Fruit fly (Drosophila melanogaster) whole organism, embryonic: ENCODE measurements around the gene Cyp313a4.

Source experiments
- ATbp ChIP-seq: fragments of 200-800 bp; sonication (Bioruptor generic); optimal IDR thresholded peaks from 2 replicates; lab custom pipeline; 2017; ENCODE audit warnings: missing biosample characterization, mild to moderate bottlenecking, missing genetic modification characterization, missing genetic modification reagents
- CG10959 ChIP-seq: fragments of 200-800 bp; sonication (Bioruptor generic); IDR thresholded peaks from 2 replicates; pipeline ENCODE4 v1.3.6; 2022; ENCODE audit warnings: missing biosample characterization, missing genetic modification characterization
- CG12155 ChIP-seq: fragments of 200-800 bp; sonication (Bioruptor generic); optimal IDR thresholded peaks from 3 replicates; lab custom pipeline; 2016; ENCODE audit warnings: missing biosample characterization, missing genetic modification characterization
- CG12219 ChIP-seq: fragments of 200-800 bp; sonication (Bioruptor generic); optimal IDR thresholded peaks from 3 replicates; lab custom pipeline; 2018; ENCODE audit warnings: missing biosample characterization, mild to moderate bottlenecking, missing genetic modification characterization
- CG12942 ChIP-seq: fragments of 200-800 bp; sonication (Bioruptor generic); optimal IDR thresholded peaks from 3 replicates; lab custom pipeline; 2016; ENCODE audit warnings: missing biosample characterization, missing genetic modification characterization
- CG14050 ChIP-seq: fragments of 200-800 bp; sonication (Bioruptor generic); IDR thresholded peaks from 3 replicates; pipeline ENCODE4 v1.3.6; 2022; ENCODE audit warnings: missing biosample characterization, missing genetic modification characterization
- CG14667 ChIP-seq: fragments of 200-800 bp; sonication (Bioruptor generic); IDR thresholded peaks from 2 replicates; pipeline ENCODE4 v1.3.6; 2022; ENCODE audit warnings: missing biosample characterization, missing genetic modification characterization
- CG1603 ChIP-seq: fragments of 200-800 bp; sonication (Bioruptor generic); optimal IDR thresholded peaks from 2 replicates; lab custom pipeline; 2019; ENCODE audit warnings: missing biosample characterization, mild to moderate bottlenecking, missing genetic modification characterization, moderate library complexity
- CG17361 ChIP-seq: fragments of 200-800 bp; sonication (Bioruptor generic); IDR thresholded peaks from 3 replicates; pipeline ENCODE4 v1.3.6; 2022; ENCODE audit warnings: missing biosample characterization, missing genetic modification characterization
- CG17829 ChIP-seq: fragments of 200-800 bp; optimal IDR thresholded peaks from 2 replicates; lab custom pipeline; 2019; ENCODE audit warnings: missing biosample characterization, mild to moderate bottlenecking, missing genetic modification characterization, moderate library complexity
- CG33557 ChIP-seq: fragments of 200-800 bp; sonication (Bioruptor generic); optimal IDR thresholded peaks from 2 replicates; lab custom pipeline; 2019; ENCODE audit warnings: missing biosample characterization, mild to moderate bottlenecking, missing genetic modification characterization, moderate library complexity
- CG4328 ChIP-seq: fragments of 200-800 bp; sonication (Bioruptor generic); optimal IDR thresholded peaks from 3 replicates; lab custom pipeline; 2017; ENCODE audit warnings: missing biosample characterization, missing genetic modification reagents, missing genetic modification characterization
- CG5245 ChIP-seq: fragments of 200-800 bp; sonication (Bioruptor generic); optimal IDR thresholded peaks from 3 replicates; lab custom pipeline; 2016; ENCODE audit warnings: missing biosample characterization, missing genetic modification characterization
- CG6272 ChIP-seq: fragments of 200-800 bp; sonication (Bioruptor generic); IDR thresholded peaks from 2 replicates; pipeline ENCODE4 v1.3.6; 2022; ENCODE audit warnings: missing biosample characterization, missing genetic modification characterization
- CG7987 ChIP-seq: fragments of 200-800 bp; sonication (Bioruptor generic); optimal IDR thresholded peaks from 2 replicates; lab custom pipeline; 2018; ENCODE audit warnings: missing biosample characterization, mild to moderate bottlenecking, missing genetic modification characterization, moderate library complexity
- CG8290 ChIP-seq, 3 experiments: fragments of 200-800 bp; sonication (Bioruptor generic); optimal IDR thresholded peaks; 2 replicates each; lab custom pipeline; 2016 to 2019; ENCODE audit warnings: missing biosample characterization in 3 of 3, missing genetic modification characterization in 3 of 3, mild to moderate bottlenecking in 2 of 3, moderate library complexity in 1 of 3
- CG9609 ChIP-seq: fragments of 200-800 bp; sonication (Bioruptor generic); optimal IDR thresholded peaks from 3 replicates; lab custom pipeline; 2016; ENCODE audit warnings: missing biosample characterization, missing genetic modification characterization
- CHES-1-like ChIP-seq: fragments of 200-800 bp; sonication (Bioruptor generic); optimal IDR thresholded peaks from 2 replicates; lab custom pipeline; 2016; ENCODE audit warnings: missing biosample characterization, missing genetic modification characterization
- Fer1 ChIP-seq: fragments of 200-800 bp; sonication (Bioruptor generic); optimal IDR thresholded peaks from 2 replicates; lab custom pipeline; 2017; ENCODE audit warnings: missing biosample characterization, mild to moderate bottlenecking, missing genetic modification characterization
- HHEX ChIP-seq: fragments of 200-800 bp; sonication (Bioruptor generic); optimal IDR thresholded peaks from 3 replicates; lab custom pipeline; 2017; ENCODE audit warnings: missing biosample characterization, mild to moderate bottlenecking, missing genetic modification characterization, missing genetic modification reagents
- HmgZ ChIP-seq: fragments of 200-800 bp; sonication (Bioruptor generic); optimal IDR thresholded peaks from 2 replicates; lab custom pipeline; 2018; ENCODE audit warnings: missing biosample characterization, mild to moderate bottlenecking, missing genetic modification characterization
- Hsf ChIP-seq: fragments of 200-800 bp; sonication (Bioruptor generic); optimal IDR thresholded peaks from 3 replicates; lab custom pipeline; 2016; ENCODE audit warnings: missing biosample characterization, missing genetic modification characterization
- Meics ChIP-seq: fragments of 200-800 bp; sonication (Bioruptor generic); optimal IDR thresholded peaks from 2 replicates; lab custom pipeline; 2017; ENCODE audit warnings: missing biosample characterization, mild to moderate bottlenecking, missing genetic modification characterization
- Oaz ChIP-seq: fragments of 200-800 bp; sonication (Bioruptor generic); IDR thresholded peaks from 2 replicates; pipeline ENCODE4 v1.3.6; 2022; ENCODE audit warnings: missing biosample characterization, missing genetic modification characterization
- Scr ChIP-seq: fragments of 200-800 bp; sonication (Bioruptor generic); IDR thresholded peaks from 2 replicates; pipeline ENCODE4 v1.3.6; 2022; ENCODE audit warnings: missing biosample characterization, missing genetic modification characterization; ENCODE audit not compliant: partially characterized antibody
- Stat92E ChIP-seq, 3 experiments: fragments of >200 bp in 2 of 3; fragments of 200-800 bp in 1 of 3; sonication (Bioruptor generic) in 1 of 3; optimal IDR thresholded peaks; 2 replicates each; lab custom pipeline; 2017 to 2019; ENCODE audit warnings: missing biosample characterization in 3 of 3, missing genetic modification characterization in 3 of 3, mild to moderate bottlenecking in 1 of 3, moderate library complexity in 1 of 3
- cad ChIP-seq: fragments of >200 bp; optimal IDR thresholded peaks from 2 replicates; lab custom pipeline; 2017; ENCODE audit warnings: missing biosample characterization, missing genetic modification characterization
- cato ChIP-seq: fragments of 200-800 bp; sonication (Bioruptor generic); optimal IDR thresholded peaks from 2 replicates; lab custom pipeline; 2016; ENCODE audit warnings: missing biosample characterization, missing genetic modification characterization, borderline replicate concordance
- ci ChIP-seq: fragments of 200-800 bp; sonication (Bioruptor generic); IDR thresholded peaks from 3 replicates; pipeline ENCODE4 v1.3.6; 2022; ENCODE audit warnings: missing biosample characterization, missing genetic modification characterization
- croc ChIP-seq: fragments of 200-800 bp; sonication (Bioruptor generic); conservative IDR thresholded peaks from 3 replicates; pipeline ENCODE4 v1.3.6; 2022; ENCODE audit warnings: missing biosample characterization, missing genetic modification characterization
- cwo ChIP-seq: fragments of 200-800 bp; sonication (Bioruptor generic); optimal IDR thresholded peaks from 3 replicates; lab custom pipeline; 2017; ENCODE audit warnings: missing biosample characterization, missing genetic modification characterization, mild to moderate bottlenecking, moderate library complexity, missing genetic modification reagents
- dysf ChIP-seq: fragments of 200-800 bp; sonication (Bioruptor generic); IDR thresholded peaks from 3 replicates; pipeline ENCODE4 v1.3.6; 2022; ENCODE audit warnings: missing biosample characterization, missing genetic modification characterization
- fd64A ChIP-seq: fragments of 200-800 bp; sonication (Bioruptor generic); optimal IDR thresholded peaks from 3 replicates; lab custom pipeline; 2018; ENCODE audit warnings: missing biosample characterization, mild to moderate bottlenecking, missing genetic modification characterization
- gcm2 ChIP-seq: fragments of 200-800 bp; sonication (Bioruptor generic); optimal IDR thresholded peaks from 2 replicates; lab custom pipeline; 2016; ENCODE audit warnings: missing biosample characterization, missing genetic modification characterization
- gsb ChIP-seq: fragments of 200-800 bp; sonication (Bioruptor generic); IDR thresholded peaks from 2 replicates; pipeline ENCODE4 v1.3.6; 2022; ENCODE audit warnings: missing biosample characterization, missing genetic modification characterization
- hth ChIP-seq: fragments of >200 bp; optimal IDR thresholded peaks from 2 replicates; lab custom pipeline; 2017; ENCODE audit warnings: inconsistent platforms
- insv ChIP-seq, 2 experiments: fragments of 200-800 bp; sonication (Bioruptor generic); optimal IDR thresholded peaks; 3 replicates each; lab custom pipeline; 2016 to 2018; ENCODE audit warnings: missing biosample characterization in 2 of 2, missing genetic modification characterization in 2 of 2
- inv ChIP-seq: fragments of 200-800 bp; sonication (Bioruptor generic); IDR thresholded peaks from 2 replicates; pipeline ENCODE4 v1.3.6; 2022; ENCODE audit warnings: missing biosample characterization, missing genetic modification characterization; ENCODE audit not compliant: partially characterized antibody
- klu ChIP-seq: fragments of 200-800 bp; sonication (Bioruptor generic); IDR thresholded peaks from 2 replicates; pipeline ENCODE4 v1.3.6; 2022; ENCODE audit warnings: missing biosample characterization, missing genetic modification characterization
- lola ChIP-seq, 3 experiments: fragments of >200 bp in 2 of 3; fragments of 200-800 bp in 1 of 3; sonication (Bioruptor generic) in 1 of 3; optimal IDR thresholded peaks; 2 replicates each; lab custom pipeline; 2017 to 2019; ENCODE audit warnings: missing biosample characterization in 3 of 3, missing genetic modification characterization in 3 of 3, mild to moderate bottlenecking in 1 of 3, moderate library complexity in 1 of 3
- odd ChIP-seq: fragments of 200-800 bp; sonication (Bioruptor generic); optimal IDR thresholded peaks from 2 replicates; lab custom pipeline; 2017; ENCODE audit warnings: missing biosample characterization, mild to moderate bottlenecking, missing genetic modification characterization
- otp ChIP-seq: fragments of 200-800 bp; sonication (Bioruptor generic); IDR thresholded peaks from 3 replicates; pipeline ENCODE4, ENCODE4 v1.3.6; 2022; ENCODE audit warnings: missing biosample characterization, missing genetic modification characterization
- repo ChIP-seq: fragments of 200-800 bp; sonication (Bioruptor generic); optimal IDR thresholded peaks from 2 replicates; lab custom pipeline; 2016; ENCODE audit warnings: missing biosample characterization, missing genetic modification characterization
- rib ChIP-seq: fragments of 200-800 bp; sonication (Bioruptor generic); IDR thresholded peaks from 2 replicates; pipeline ENCODE4 v1.3.6; 2022; ENCODE audit warnings: missing biosample characterization, missing genetic modification characterization
- salm ChIP-seq: fragments of 200-800 bp; sonication (Bioruptor generic); optimal IDR thresholded peaks from 2 replicates; lab custom pipeline; 2018; ENCODE audit warnings: missing biosample characterization, mild to moderate bottlenecking, missing genetic modification characterization
- slou ChIP-seq: fragments of 200-800 bp; sonication (Bioruptor generic); optimal IDR thresholded peaks from 3 replicates; lab custom pipeline; 2016; ENCODE audit warnings: missing biosample characterization, missing genetic modification characterization
- vvl ChIP-seq: fragments of 200-800 bp; sonication (Bioruptor generic); IDR thresholded peaks from 2 replicates; pipeline ENCODE4 v1.3.6; 2022; ENCODE audit warnings: missing biosample characterization, missing genetic modification characterization
- wor ChIP-seq: fragments of 200-800 bp; sonication (Bioruptor generic); IDR thresholded peaks from 2 replicates; pipeline ENCODE4 v1.3.6; 2022; ENCODE audit warnings: missing biosample characterization, missing genetic modification characterization
- z ChIP-seq: fragments of 200-800 bp; sonication (Bioruptor generic); IDR thresholded peaks from 3 replicates; pipeline ENCODE4 v1.3.6; 2022; ENCODE audit warnings: missing biosample characterization, missing genetic modification characterization

Gene Cyp313a4

DNA sequence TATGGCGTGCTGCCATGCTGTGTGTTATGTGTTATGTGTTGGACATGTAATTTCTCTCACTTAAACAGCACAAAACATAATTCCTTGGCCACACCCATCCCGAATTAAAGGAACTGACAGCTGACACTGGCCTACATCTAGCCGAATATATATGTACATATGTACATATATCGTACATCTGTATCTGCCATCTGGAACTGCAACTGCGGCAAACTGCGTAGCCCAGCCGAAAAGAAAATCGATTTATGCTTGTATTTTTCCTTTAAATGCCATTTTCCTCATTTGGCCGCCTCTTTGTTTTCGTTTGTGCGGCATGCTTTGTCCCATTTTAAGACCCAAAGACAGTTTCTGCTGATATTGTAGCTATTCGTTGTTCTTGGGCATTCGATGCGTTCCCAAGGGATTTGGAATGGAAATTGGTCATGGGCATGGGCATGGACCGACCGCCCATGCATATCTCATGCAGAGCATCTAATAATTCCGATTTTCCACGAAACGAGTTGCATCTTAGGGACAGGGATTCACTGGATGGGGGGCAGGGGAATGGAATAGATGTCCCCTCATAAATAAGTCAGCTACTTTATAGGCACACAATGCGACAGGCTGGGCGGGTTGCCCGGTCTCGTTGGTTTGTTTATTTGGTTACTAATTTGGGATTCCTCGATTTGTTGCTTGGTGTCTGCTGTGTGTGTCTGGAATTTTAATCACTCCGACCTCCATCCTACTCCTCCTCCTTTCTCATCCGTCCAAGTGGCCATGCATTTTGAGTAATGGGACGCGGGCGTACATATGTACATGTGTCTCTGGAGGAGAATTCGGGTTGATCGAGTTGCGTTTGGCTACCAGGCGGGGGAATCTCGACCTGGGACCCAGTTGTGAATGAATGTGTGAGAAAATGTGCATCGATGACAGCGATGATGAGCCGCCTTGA, 31.8 kb downstream of the Cyp313a4 start (continued):
- TF ChIP-seq CG1603 (tag; lab: Kevin White, UChicago) (no peak), CG6272 (GFP tag; lab: Robert Waterston, UW) (no peak), CG17829 (tag; lab: Kevin White, UChicago) (peak; percentile 2), wor (GFP tag; lab: Robert Waterston, UW) (no peak), CG14050 (GFP tag; lab: Robert Waterston, UW) (no peak), Oaz (GFP tag; lab: Robert Waterston, UW) (no peak), rib (GFP tag; lab: Robert Waterston, UW) (no peak), CG12219 (GFP tag; lab: Kevin White, UChicago) (no peak), Hsf (GFP tag; lab: Kevin White, UChicago) (no peak), slou (GFP tag; lab: Kevin White, UChicago) (no peak), CG4328 (GFP tag; lab: Kevin White, UChicago) (no peak), croc (GFP tag; lab: Robert Waterston, UW) (no peak), ci (GFP tag; lab: Robert Waterston, UW) (no peak), lola (GFP tag; optimal IDR thresholded peaks at IDR 0.05; lab: Kevin White, UChicago) (no peak), ATbp (GFP tag; lab: Kevin White, UChicago) (no peak), CG5245 (GFP tag; lab: Kevin White, UChicago) (no peak), gsb (no peak), inv (GFP tag; lab: Robert Waterston, UW) (no peak), salm (tag; lab: Kevin White, UChicago) (no peak), CG7987 (GFP tag; lab: Kevin White, UChicago) (no peak), cato (GFP tag; lab: Kevin White, UChicago) (no peak), hth (peak; percentile 79), klu (GFP tag; lab: Robert Waterston, UW) (no peak), CG10959 (GFP tag; lab: Robert Waterston, UW) (no peak), gcm2 (GFP tag; lab: Kevin White, UChicago) (no peak), repo (GFP tag; lab: Kevin White, UChicago) (no peak), CG8290 (GFP tag; optimal IDR thresholded peaks at IDR 0.05; lab: Kevin White, UChicago) (no peak), CG8290 (tag; optimal IDR thresholded peaks at IDR 0.05; lab: Kevin White, UChicago) (no peak), cwo (no peak), odd (GFP tag; lab: Kevin White, UChicago) (no peak), vvl (GFP tag; lab: Robert Waterston, UW) (peak; percentile 66; the same call in 1 of the 2 replicates), CG17361 (GFP tag; lab: Robert Waterston, UW) (no peak), otp (no peak), z (no peak), CG9609 (GFP tag; lab: Kevin White, UChicago) (no peak), Stat92E (GFP tag; optimal IDR thresholded peaks at IDR 0.05; lab: Kevin White, UChicago) (peak in 1 of 3 experiments; percentile 98), HHEX (GFP tag; lab: Kevin White, UChicago) (no peak), fd64A (GFP tag; lab: Kevin White, UChicago) (peak; percentile 51), HmgZ (tag; lab: Kevin White, UChicago) (no peak), CG14667 (GFP tag; lab: Robert Waterston, UW) (no peak), cad (GFP tag; lab: Kevin White, UChicago) (peak; percentile 34), Meics (GFP tag; lab: Kevin White, UChicago) (no peak), CG12155 (no peak), insv (GFP tag; optimal IDR thresholded peaks at IDR 0.05; lab: Kevin White, UChicago) (no peak), dysf (GFP tag; lab: Robert Waterston, UW) (no peak), CHES-1-like (GFP tag; lab: Kevin White, UChicago) (no peak), CG12942 (no peak), Scr (GFP tag; lab: Robert Waterston, UW) (no peak), CG33557 (GFP tag; lab: Kevin White, UChicago) (peak; percentile 3), Fer1 (GFP tag; lab: Kevin White, UChicago) (no peak)
